Fruit fly (Drosophila melanogaster) whole organism, embryonic: Measurements from ENCODE around the gene Ubc7.

Source experiments
- Abd-B ChIP-seq: fragments of 200-800 bp; sonication (Bioruptor generic); optimal IDR thresholded peaks from 2 replicates; lab custom pipeline; 2018; ENCODE audit warnings: missing biosample characterization, mild to moderate bottlenecking, missing genetic modification characterization, moderate library complexity
- Awh ChIP-seq: fragments of 200-800 bp; sonication (Bioruptor generic); IDR thresholded peaks from 2 replicates; pipeline ENCODE4, ENCODE4 v1.3.6; 2022; ENCODE audit warnings: missing biosample characterization, missing genetic modification characterization
- BEAF-32 ChIP-seq: fragments of 200-800 bp; sonication (Bioruptor generic); optimal IDR thresholded peaks from 3 replicates; lab custom pipeline; 2017; ENCODE audit warnings: missing biosample characterization, missing genetic modification characterization, mild to moderate bottlenecking, moderate library complexity, missing genetic modification reagents
- CG10543 ChIP-seq: fragments of 200-800 bp; sonication (Bioruptor generic); optimal IDR thresholded peaks from 3 replicates; lab custom pipeline; 2017; ENCODE audit warnings: missing biosample characterization, mild to moderate bottlenecking, missing genetic modification characterization, moderate library complexity
- CG11504 ChIP-seq: fragments of 200-800 bp; sonication (Bioruptor generic); optimal IDR thresholded peaks from 3 replicates; lab custom pipeline; 2019; ENCODE audit warnings: missing biosample characterization, mild to moderate bottlenecking, missing genetic modification characterization, moderate library complexity
- CG1233 ChIP-seq: fragments of 200-800 bp; sonication (Bioruptor generic); optimal IDR thresholded peaks from 4 replicates; lab custom pipeline; 2018; ENCODE audit warnings: missing biosample characterization, mild to moderate bottlenecking, missing genetic modification characterization
- CG12391 ChIP-seq: fragments of 200-800 bp; sonication (Bioruptor generic); optimal IDR thresholded peaks from 3 replicates; lab custom pipeline; 2018; ENCODE audit warnings: missing biosample characterization, mild to moderate bottlenecking, missing genetic modification characterization, moderate library complexity
- CG12659 ChIP-seq: fragments of 200-800 bp; sonication (Bioruptor generic); optimal IDR thresholded peaks from 3 replicates; lab custom pipeline; 2017; ENCODE audit warnings: mild to moderate bottlenecking, missing biosample characterization, missing genetic modification reagents, missing genetic modification characterization
- CG16813 ChIP-seq: fragments of 200-800 bp; sonication (Bioruptor generic); IDR thresholded peaks from 3 replicates; pipeline ENCODE4 v1.3.6; 2022; ENCODE audit warnings: missing biosample characterization, missing genetic modification characterization; ENCODE audit not compliant: partially characterized antibody
- CG1792 ChIP-seq: fragments of 200-800 bp; sonication (Bioruptor generic); optimal IDR thresholded peaks from 2 replicates; lab custom pipeline; 2016; ENCODE audit warnings: missing biosample characterization, missing genetic modification characterization
- CG18476 ChIP-seq: fragments of 200-800 bp; sonication (Bioruptor generic); optimal IDR thresholded peaks from 2 replicates; lab custom pipeline; 2016; ENCODE audit warnings: missing biosample characterization, mild to moderate bottlenecking, missing genetic modification characterization
- CG2129 ChIP-seq: fragments of 200-800 bp; sonication (Bioruptor generic); IDR thresholded peaks from 2 replicates; pipeline ENCODE4 v1.3.6; 2022; ENCODE audit warnings: missing biosample characterization, missing genetic modification characterization; ENCODE audit not compliant: partially characterized antibody
- CG2712 ChIP-seq: fragments of 200-800 bp; optimal IDR thresholded peaks from 3 replicates; lab custom pipeline; 2019; ENCODE audit warnings: missing biosample characterization, mild to moderate bottlenecking, missing genetic modification characterization, moderate library complexity
- CG32767 ChIP-seq: fragments of 200-800 bp; sonication (Bioruptor generic); IDR thresholded peaks from 2 replicates; pipeline ENCODE4 v1.3.6; 2022; ENCODE audit warnings: missing biosample characterization, missing genetic modification characterization
- CG4404 ChIP-seq: fragments of 200-800 bp; sonication (Bioruptor generic); IDR thresholded peaks from 2 replicates; pipeline ENCODE4 v1.3.6; 2022; ENCODE audit warnings: missing biosample characterization, missing genetic modification characterization
- CG4707 ChIP-seq: fragments of 200-800 bp; sonication (Bioruptor generic); optimal IDR thresholded peaks from 2 replicates; lab custom pipeline; 2018; ENCODE audit warnings: missing biosample characterization, mild to moderate bottlenecking, missing genetic modification characterization, moderate library complexity
- CG6654 ChIP-seq: fragments of 200-800 bp; sonication (Bioruptor generic); optimal IDR thresholded peaks from 2 replicates; lab custom pipeline; 2017; ENCODE audit warnings: missing biosample characterization, mild to moderate bottlenecking, missing genetic modification characterization
- CG6791 ChIP-seq: fragments of 200-800 bp; sonication (Bioruptor generic); IDR thresholded peaks from 3 replicates; pipeline ENCODE4 v1.3.6; 2022; ENCODE audit warnings: missing biosample characterization, missing genetic modification characterization; ENCODE audit not compliant: partially characterized antibody
- CG7928 ChIP-seq: fragments of 200-800 bp; sonication (Bioruptor generic); optimal IDR thresholded peaks from 2 replicates; lab custom pipeline; 2017; ENCODE audit warnings: missing biosample characterization, mild to moderate bottlenecking, missing genetic modification characterization
- CG8478 ChIP-seq: fragments of >200 bp; optimal IDR thresholded peaks from 2 replicates; lab custom pipeline; 2018
- CTCF ChIP-seq: fragments of 200-800 bp; sonication (Bioruptor generic); optimal IDR thresholded peaks from 2 replicates; lab custom pipeline; 2017; ENCODE audit warnings: missing biosample characterization, mild to moderate bottlenecking, missing genetic modification characterization, moderate library complexity
- Eip74EF ChIP-seq, 2 experiments: fragments of 200-800 bp in 1 of 2; fragments of >200 bp in 1 of 2; sonication (Bioruptor generic) in 1 of 2; optimal IDR thresholded peaks; 2 replicates each; lab custom pipeline; 2017 to 2019; ENCODE audit warnings: missing biosample characterization in 2 of 2, missing genetic modification characterization in 2 of 2, mild to moderate bottlenecking in 1 of 2, moderate library complexity in 1 of 2
- Fer3 ChIP-seq: fragments of 200-800 bp; sonication (Bioruptor generic); optimal IDR thresholded peaks from 2 replicates; lab custom pipeline; 2018; ENCODE audit warnings: missing biosample characterization, mild to moderate bottlenecking, missing genetic modification characterization, moderate library complexity
- Gsc ChIP-seq: fragments of 200-800 bp; sonication (Bioruptor generic); IDR thresholded peaks from 2 replicates; pipeline ENCODE4 v1.3.6; 2022; ENCODE audit warnings: missing biosample characterization, missing genetic modification characterization
- Hmr ChIP-seq: fragments of 200-800 bp; sonication (Bioruptor generic); optimal IDR thresholded peaks from 3 replicates; lab custom pipeline; 2017; ENCODE audit warnings: mild to moderate bottlenecking, missing biosample characterization, missing genetic modification reagents, missing genetic modification characterization
- Jarid2 ChIP-seq: fragments of 200-800 bp; sonication (Bioruptor generic); optimal IDR thresholded peaks from 3 replicates; lab custom pipeline; 2017; ENCODE audit warnings: mild to moderate bottlenecking, missing biosample characterization, missing genetic modification reagents, missing genetic modification characterization
- MBD-R2 ChIP-seq: fragments of 200-800 bp; sonication (Bioruptor generic); IDR thresholded peaks from 2 replicates; pipeline ENCODE4 v1.3.6; 2022; ENCODE audit warnings: missing biosample characterization, missing genetic modification characterization
- Med ChIP-seq: fragments of 200-800 bp; sonication (Bioruptor generic); peaks from one replicate; lab custom pipeline; 2016; ENCODE audit warnings: missing biosample characterization, missing genetic modification characterization, mild to moderate bottlenecking, inconsistent platforms, moderate library complexity
- Neu2 ChIP-seq: fragments of 200-800 bp; sonication (Bioruptor generic); optimal IDR thresholded peaks from 3 replicates; lab custom pipeline; 2016; ENCODE audit warnings: missing biosample characterization, missing genetic modification characterization, borderline replicate concordance
- Nf-YB ChIP-seq: fragments of 200-800 bp; sonication (Bioruptor generic); optimal IDR thresholded peaks from 3 replicates; lab custom pipeline; 2019; ENCODE audit warnings: missing biosample characterization, mild to moderate bottlenecking, missing genetic modification characterization, moderate library complexity
- NfI ChIP-seq: fragments of 200-800 bp; sonication (Bioruptor generic); optimal IDR thresholded peaks from 3 replicates; lab custom pipeline; 2018; ENCODE audit warnings: missing biosample characterization, mild to moderate bottlenecking, missing genetic modification characterization, moderate library complexity
- Sox100B ChIP-seq: fragments of 200-800 bp; sonication (Bioruptor generic); optimal IDR thresholded peaks from 3 replicates; lab custom pipeline; 2018; ENCODE audit warnings: missing biosample characterization, mild to moderate bottlenecking, missing genetic modification characterization
- Vsx1 ChIP-seq: fragments of 200-800 bp; sonication (Bioruptor generic); optimal IDR thresholded peaks from 2 replicates; lab custom pipeline; 2017; ENCODE audit warnings: missing biosample characterization, mild to moderate bottlenecking, missing genetic modification characterization, missing genetic modification reagents
- ase ChIP-seq: fragments of 200-800 bp; sonication (Bioruptor generic); IDR thresholded peaks from 3 replicates; pipeline ENCODE4 v1.3.6; 2022; ENCODE audit warnings: missing biosample characterization, missing genetic modification characterization
- caup ChIP-seq: fragments of 200-800 bp; sonication (Bioruptor generic); optimal IDR thresholded peaks from 3 replicates; lab custom pipeline; 2017; ENCODE audit warnings: missing biosample characterization, mild to moderate bottlenecking, missing genetic modification characterization, moderate library complexity; ENCODE audit not compliant: severe bottlenecking
- dmrt99B ChIP-seq: fragments of 200-800 bp; sonication (Bioruptor generic); optimal IDR thresholded peaks from 2 replicates; lab custom pipeline; 2018; ENCODE audit warnings: missing biosample characterization, mild to moderate bottlenecking, missing genetic modification characterization, moderate library complexity
- dpn ChIP-seq, 2 experiments: fragments of 200-800 bp; sonication (Bioruptor generic); optimal IDR thresholded peaks; 3 replicates each; lab custom pipeline; 2016; ENCODE audit warnings: missing biosample characterization in 2 of 2, missing genetic modification characterization in 2 of 2
- ems ChIP-seq: fragments of 200-800 bp; sonication (Bioruptor generic); optimal IDR thresholded peaks from 3 replicates; lab custom pipeline; 2016; ENCODE audit warnings: missing biosample characterization, missing genetic modification characterization
- fd96Cb ChIP-seq: fragments of 200-800 bp; sonication (Bioruptor generic); optimal IDR thresholded peaks from 2 replicates; lab custom pipeline; 2018; ENCODE audit warnings: missing biosample characterization, mild to moderate bottlenecking, missing genetic modification characterization, moderate library complexity
- gem ChIP-seq: fragments of 200-800 bp; sonication (Bioruptor generic); optimal IDR thresholded peaks from 2 replicates; lab custom pipeline; 2019; ENCODE audit warnings: missing biosample characterization, mild to moderate bottlenecking, missing genetic modification characterization, moderate library complexity
- gfzf ChIP-seq: fragments of 200-800 bp; sonication (Bioruptor generic); optimal IDR thresholded peaks from 2 replicates; lab custom pipeline; 2016; ENCODE audit warnings: missing biosample characterization, mild to moderate bottlenecking, missing genetic modification characterization, moderate library complexity
- gro ChIP-seq: fragments of 200-800 bp; sonication (Bioruptor generic); optimal IDR thresholded peaks from 2 replicates; lab custom pipeline; 2016; ENCODE audit warnings: missing biosample characterization, missing genetic modification characterization
- gsb ChIP-seq: fragments of 200-800 bp; sonication (Bioruptor generic); IDR thresholded peaks from 2 replicates; pipeline ENCODE4 v1.3.6; 2022; ENCODE audit warnings: missing biosample characterization, missing genetic modification characterization
- kah ChIP-seq: fragments of 200-800 bp; sonication (Bioruptor generic); optimal IDR thresholded peaks from 2 replicates; lab custom pipeline; 2018; ENCODE audit warnings: missing biosample characterization, mild to moderate bottlenecking, missing genetic modification characterization
- lmd ChIP-seq: fragments of 200-800 bp; sonication (Bioruptor generic); IDR thresholded peaks from 2 replicates; pipeline ENCODE4 v1.3.6; 2022; ENCODE audit warnings: missing biosample characterization, missing genetic modification characterization
- nau ChIP-seq: fragments of 200-800 bp; sonication (Bioruptor generic); optimal IDR thresholded peaks from 3 replicates; lab custom pipeline; 2017; ENCODE audit warnings: missing biosample characterization, mild to moderate bottlenecking, missing genetic modification characterization, missing genetic modification reagents
- otp ChIP-seq: fragments of 200-800 bp; sonication (Bioruptor generic); IDR thresholded peaks from 3 replicates; pipeline ENCODE4, ENCODE4 v1.3.6; 2022; ENCODE audit warnings: missing biosample characterization, missing genetic modification characterization
- sima ChIP-seq: fragments of 200-800 bp; sonication (Bioruptor generic); optimal IDR thresholded peaks from 2 replicates; lab custom pipeline; 2016; ENCODE audit warnings: missing biosample characterization, missing genetic modification characterization
- tna ChIP-seq: fragments of 200-800 bp; sonication (Bioruptor generic); IDR thresholded peaks from 2 replicates; pipeline ENCODE4 v1.3.6; 2022; ENCODE audit warnings: missing biosample characterization, missing genetic modification characterization; ENCODE audit not compliant: partially characterized antibody

Ubc7 gene

DNA sequence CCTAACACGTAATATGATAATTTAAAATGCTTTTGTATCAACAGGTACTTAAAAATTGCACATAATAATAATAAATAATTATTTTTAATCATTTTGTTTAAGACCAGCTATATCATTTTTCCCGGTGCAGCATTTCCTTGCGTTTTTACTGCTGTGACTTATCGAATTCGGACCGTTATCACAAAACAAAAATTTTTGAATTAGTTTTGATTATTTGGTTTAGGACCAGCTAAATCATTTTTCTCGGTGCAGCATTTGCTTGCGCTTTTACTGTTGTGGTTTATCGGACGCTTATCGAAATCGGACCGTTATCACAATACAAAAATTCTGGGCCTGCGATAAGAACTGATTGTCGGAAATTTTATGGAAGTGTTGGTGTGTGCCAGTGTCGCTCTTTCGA is 40.9 kb upstream of the Ubc7 start (continued):
- TF ChIP-seq caup (GFP tag; lab: Kevin White, UChicago): peak; percentile 86
- TF ChIP-seq MBD-R2 (GFP tag; lab: Robert Waterston, UW): peak; percentile 47
- TF ChIP-seq CTCF: peak; percentile 47
- peak; percentile 88 for TF ChIP-seq CG11504 (tag; lab: Kevin White, UChicago)
- peak; percentile 69 for TF ChIP-seq kah (GFP tag; lab: Kevin White, UChicago)
- TF ChIP-seq fd96Cb (tag; lab: Kevin White, UChicago): peak; percentile 82
- TF ChIP-seq Sox100B (GFP tag; lab: Kevin White, UChicago): peak; percentile 86
- peak; percentile 55 for TF ChIP-seq CG1792 (GFP tag; lab: Kevin White, UChicago)
- TF ChIP-seq CG6791 (GFP tag; lab: Robert Waterston, UW): no peak
- TF ChIP-seq gsb (GFP tag; lab: Robert Waterston, UW): no peak; the same call in 1 of the 2 replicates
- peak; percentile 94 for TF ChIP-seq Med (GFP tag; lab: Kevin White, UChicago)
- peak; percentile 74 for TF ChIP-seq ems (GFP tag; lab: Kevin White, UChicago)
- TF ChIP-seq Gsc: no peak
- no peak for TF ChIP-seq sima
- TF ChIP-seq Abd-B (GFP tag; lab: Kevin White, UChicago): peak; percentile 70
- peak; percentile 65 for TF ChIP-seq CG18476 (GFP tag; lab: Kevin White, UChicago)
- peak; percentile 63; the same call in 1 of the 3 replicates for TF ChIP-seq otp (GFP tag; lab: Robert Waterston, UW)
- TF ChIP-seq Jarid2 (GFP tag; lab: Kevin White, UChicago): no peak
- peak; percentile 87 for TF ChIP-seq CG12391 (tag; lab: Kevin White, UChicago)
- TF ChIP-seq nau (GFP tag; lab: Kevin White, UChicago): peak; percentile 80
- TF ChIP-seq gfzf (GFP tag; lab: Kevin White, UChicago): no peak
- peak; percentile 83 for TF ChIP-seq Fer3
- TF ChIP-seq Eip74EF (GFP tag; optimal IDR thresholded peaks at IDR 0.05; lab: Kevin White, UChicago): peak in 1 of 2 experiments; percentile 79
- TF ChIP-seq CG4404: peak; percentile 39
- no peak for TF ChIP-seq CG8478 (lab: Kevin White, UChicago)
- TF ChIP-seq lmd: peak; percentile 76; the same call in 1 of the 2 replicates
- TF ChIP-seq Vsx1 (GFP tag; lab: Kevin White, UChicago): peak; percentile 51
- peak; percentile 84 for TF ChIP-seq NfI (GFP tag; lab: Kevin White, UChicago)
- TF ChIP-seq CG7928 (GFP tag; lab: Kevin White, UChicago): peak; percentile 24
- TF ChIP-seq CG1233 (GFP tag; lab: Kevin White, UChicago): peak; percentile 73
- no peak for TF ChIP-seq BEAF-32 (GFP tag; lab: Kevin White, UChicago)
- TF ChIP-seq Nf-YB (GFP tag; lab: Kevin White, UChicago): peak; percentile 62
- peak; percentile 67 for TF ChIP-seq ase
- peak; percentile 88 for TF ChIP-seq dmrt99B (tag; lab: Kevin White, UChicago)
- TF ChIP-seq Hmr (GFP tag; lab: Kevin White, UChicago): peak; percentile 85
- TF ChIP-seq CG2712: peak; percentile 86
- TF ChIP-seq CG6654 (GFP tag; lab: Kevin White, UChicago): peak; percentile 63
- TF ChIP-seq Neu2 (GFP tag; lab: Kevin White, UChicago): no peak
- TF ChIP-seq CG2129: no peak
- peak; percentile 52; the same call in 1 of the 2 replicates for TF ChIP-seq CG32767 (GFP tag; lab: Robert Waterston, UW)
- TF ChIP-seq tna: no peak
- TF ChIP-seq CG10543 (GFP tag; lab: Kevin White, UChicago): no peak
- peak; percentile 72 for TF ChIP-seq gro (GFP tag; lab: Kevin White, UChicago)
- peak; percentile 46 for TF ChIP-seq CG4707 (GFP tag; lab: Kevin White, UChicago)
- TF ChIP-seq dpn (GFP tag; optimal IDR thresholded peaks at IDR 0.05; lab: Kevin White, UChicago): peak; percentile 78 to 79
- peak; percentile 91 for TF ChIP-seq gem (tag; lab: Kevin White, UChicago)
- 0 out of 2 replicates have a peak, but pooled peaks have one; percentile 40 for TF ChIP-seq Awh (GFP tag; lab: Robert Waterston, UW)
- TF ChIP-seq CG12659 (GFP tag; lab: Kevin White, UChicago): peak; percentile 81
- TF ChIP-seq CG16813 (GFP tag; lab: Robert Waterston, UW): no peak
